Fruit fly (Drosophila melanogaster) whole organism, adult: ENCODE results near the gene CG13137.

Source experiments
- CG11617 ChIP-seq: fragments of 200-800 bp; sonication (Bioruptor generic); optimal IDR thresholded peaks from 2 replicates; lab custom pipeline; 2017; ENCODE audit warnings: mild to moderate bottlenecking, missing biosample characterization, missing genetic modification reagents, missing genetic modification characterization
- CG12768 ChIP-seq: fragments of 200-800 bp; sonication (Bioruptor generic); optimal IDR thresholded peaks from 2 replicates; lab custom pipeline; 2017; ENCODE audit warnings: missing biosample characterization, missing genetic modification characterization, mild to moderate bottlenecking, moderate library complexity, missing genetic modification reagents
- CG14711 ChIP-seq: fragments of 200-800 bp; sonication (Bioruptor generic); optimal IDR thresholded peaks from 2 replicates; lab custom pipeline; 2018; ENCODE audit warnings: missing biosample characterization, mild to moderate bottlenecking, missing genetic modification characterization, moderate library complexity
- CG1620 ChIP-seq: fragments of 200-800 bp; sonication (Bioruptor generic); optimal IDR thresholded peaks from 2 replicates; lab custom pipeline; 2016; ENCODE audit warnings: missing biosample characterization, missing genetic modification characterization
- CG33017 ChIP-seq: fragments of 200-800 bp; sonication (Bioruptor generic); optimal IDR thresholded peaks from 2 replicates; lab custom pipeline; 2018; ENCODE audit warnings: missing biosample characterization, mild to moderate bottlenecking, missing genetic modification characterization, moderate library complexity
- CG5204 ChIP-seq: fragments of 200-800 bp; sonication (Bioruptor generic); optimal IDR thresholded peaks from 2 replicates; lab custom pipeline; 2016; ENCODE audit warnings: missing biosample characterization, missing genetic modification characterization
- CG7045 ChIP-seq: fragments of 200-800 bp; sonication (Bioruptor generic); optimal IDR thresholded peaks from 2 replicates; lab custom pipeline; 2017; ENCODE audit warnings: missing biosample characterization, mild to moderate bottlenecking, missing genetic modification characterization
- CG7101 ChIP-seq: fragments of 200-800 bp; sonication (Bioruptor generic); optimal IDR thresholded peaks from 2 replicates; lab custom pipeline; 2018; ENCODE audit warnings: missing biosample characterization, mild to moderate bottlenecking, missing genetic modification characterization, moderate library complexity
- Clk ChIP-seq: fragments of 200-800 bp; sonication (Bioruptor generic); optimal IDR thresholded peaks from 2 replicates; lab custom pipeline; 2017; ENCODE audit warnings: missing biosample characterization, missing genetic modification characterization
- Crg-1 ChIP-seq: fragments of 200-800 bp; sonication (Bioruptor generic); optimal IDR thresholded peaks from 2 replicates; lab custom pipeline; 2016; ENCODE audit warnings: missing biosample characterization, missing genetic modification characterization
- Hr96 ChIP-seq: fragments of 200-800 bp; sonication (Bioruptor generic); optimal IDR thresholded peaks from 2 replicates; lab custom pipeline; 2016; ENCODE audit warnings: missing biosample characterization, missing genetic modification characterization
- Mnt ChIP-seq: fragments of 200-800 bp; sonication (Bioruptor generic); optimal IDR thresholded peaks from 2 replicates; lab custom pipeline; 2016; ENCODE audit warnings: missing biosample characterization, mild to moderate bottlenecking, missing genetic modification characterization
- bab1 ChIP-seq: fragments of 200-800 bp; sonication (Bioruptor generic); optimal IDR thresholded peaks from 3 replicates; lab custom pipeline; 2019; ENCODE audit warnings: missing biosample characterization, mild to moderate bottlenecking, missing genetic modification characterization, moderate library complexity
- cic ChIP-seq: fragments of 200-800 bp; sonication (Bioruptor generic); optimal IDR thresholded peaks from 2 replicates; lab custom pipeline; 2017; ENCODE audit warnings: missing biosample characterization, mild to moderate bottlenecking, missing genetic modification characterization, moderate library complexity
- cnc ChIP-seq, 2 experiments: fragments of >200 bp; optimal IDR thresholded peaks; 2 replicates each; lab custom pipeline; 2017
- kay ChIP-seq: fragments of 200-800 bp; sonication (Bioruptor generic); peaks from one replicate; lab custom pipeline; 2016; ENCODE audit warnings: missing biosample characterization, missing genetic modification characterization, borderline replicate concordance
- ovo ChIP-seq: fragments of 200-800 bp; sonication (Bioruptor generic); optimal IDR thresholded peaks from 2 replicates; lab custom pipeline; 2016; ENCODE audit warnings: missing biosample characterization, missing genetic modification characterization
- pad ChIP-seq: fragments of 200-800 bp; sonication (Bioruptor generic); optimal IDR thresholded peaks from 3 replicates; lab custom pipeline; 2017; ENCODE audit warnings: missing biosample characterization, missing genetic modification characterization, mild to moderate bottlenecking, moderate library complexity, missing genetic modification reagents
- tj ChIP-seq: fragments of 200-800 bp; sonication (Bioruptor generic); optimal IDR thresholded peaks from 3 replicates; lab custom pipeline; 2017; ENCODE audit warnings: missing biosample characterization, mild to moderate bottlenecking, missing genetic modification characterization, moderate library complexity
- toe ChIP-seq: fragments of 200-800 bp; sonication (Bioruptor generic); optimal IDR thresholded peaks from 2 replicates; lab custom pipeline; 2016; ENCODE audit warnings: missing biosample characterization, missing genetic modification characterization

The CG13137 gene

dm6 chr2L:10154395-10154794 is 18.1 kb upstream of the CG13137 start:
- TF ChIP-seq toe (no peak), bab1 (GFP tag; lab: Kevin White, UChicago) (no peak), CG11617 (GFP tag; lab: Kevin White, UChicago) (no peak), kay (GFP tag; lab: Kevin White, UChicago) (no peak), CG14711 (no peak), CG12768 (GFP tag; lab: Kevin White, UChicago) (no peak), Mnt (GFP tag; lab: Kevin White, UChicago) (no peak), ovo (GFP tag; lab: Kevin White, UChicago) (no peak), Crg-1 (GFP tag; lab: Kevin White, UChicago) (no peak), pad (GFP tag; lab: Kevin White, UChicago) (no peak), CG33017 (tag; lab: Kevin White, UChicago) (no peak), cic (GFP tag; lab: Kevin White, UChicago) (no peak), CG7101 (tag; lab: Kevin White, UChicago) (no peak), CG1620 (GFP tag; lab: Kevin White, UChicago) (no peak), Clk (GFP tag; lab: Kevin White, UChicago) (no peak), cnc (optimal IDR thresholded peaks at IDR 0.05; lab: Kevin White, UChicago) (no peak), Hr96 (no peak), CG7045 (GFP tag; lab: Kevin White, UChicago) (no peak), tj (no peak)

- TF ChIP-seq pad (GFP tag; lab: Kevin White, UChicago) (no peak), Hr96 (no peak), CG7101 (tag; lab: Kevin White, UChicago) (no peak), CG11617 (GFP tag; lab: Kevin White, UChicago) (no peak), kay (GFP tag; lab: Kevin White, UChicago) (no peak), Crg-1 (GFP tag; lab: Kevin White, UChicago) (no peak), cic (GFP tag; lab: Kevin White, UChicago) (no peak), CG33017 (tag; lab: Kevin White, UChicago) (no peak), cnc (optimal IDR thresholded peaks at IDR 0.05; lab: Kevin White, UChicago) (no peak), CG7045 (GFP tag; lab: Kevin White, UChicago) (no peak), Clk (GFP tag; lab: Kevin White, UChicago) (no peak), CG5204 (GFP tag; lab: Kevin White, UChicago) (no peak), CG1620 (GFP tag; lab: Kevin White, UChicago) (no peak), toe (no peak), ovo (GFP tag; lab: Kevin White, UChicago) (no peak), Mnt (GFP tag; lab: Kevin White, UChicago) (no peak), CG12768 (GFP tag; lab: Kevin White, UChicago) (no peak), tj (no peak), bab1 (GFP tag; lab: Kevin White, UChicago) (no peak), CG14711 (no peak)
Observed at dm6 chr2L:10180182-10180779, 7.8 kb downstream of the CG13137 start, which contains the start of gene CG44153. CG44153 (minus strand) TSS chr2L:10180256.

dm6 chr2L:10191396-10191795 is 18.9 kb downstream of the CG13137 start, which contains the start of gene Fum4:
Fum4 (minus strand) TSS chr2L:10191496.
- no peak for TF ChIP-seq CG5204 (GFP tag; lab: Kevin White, UChicago)
- no peak for TF ChIP-seq Mnt (GFP tag; lab: Kevin White, UChicago)
- TF ChIP-seq tj: no peak
- TF ChIP-seq ovo (GFP tag; lab: Kevin White, UChicago): no peak
- no peak for TF ChIP-seq CG11617 (GFP tag; lab: Kevin White, UChicago)
- no peak for TF ChIP-seq Hr96
- TF ChIP-seq CG14711: no peak
- TF ChIP-seq toe: no peak
- TF ChIP-seq Crg-1 (GFP tag; lab: Kevin White, UChicago): no peak
- no peak for TF ChIP-seq Clk (GFP tag; lab: Kevin White, UChicago)
- no peak for TF ChIP-seq CG7101 (tag; lab: Kevin White, UChicago)
- no peak for TF ChIP-seq CG7045 (GFP tag; lab: Kevin White, UChicago)
- no peak for TF ChIP-seq CG1620 (GFP tag; lab: Kevin White, UChicago)
- no peak for TF ChIP-seq CG33017 (tag; lab: Kevin White, UChicago)
- TF ChIP-seq bab1 (GFP tag; lab: Kevin White, UChicago): no peak
- TF ChIP-seq CG12768 (GFP tag; lab: Kevin White, UChicago): no peak

- TF ChIP-seq CG7045 (GFP tag; lab: Kevin White, UChicago): no peak
- TF ChIP-seq bab1 (GFP tag; lab: Kevin White, UChicago): no peak
- TF ChIP-seq pad (GFP tag; lab: Kevin White, UChicago): no peak
- TF ChIP-seq CG1620 (GFP tag; lab: Kevin White, UChicago): no peak
- TF ChIP-seq Crg-1 (GFP tag; lab: Kevin White, UChicago): no peak
- TF ChIP-seq CG11617 (GFP tag; lab: Kevin White, UChicago): no peak
- TF ChIP-seq kay (GFP tag; lab: Kevin White, UChicago): no peak
- no peak for TF ChIP-seq CG5204 (GFP tag; lab: Kevin White, UChicago)
- no peak for TF ChIP-seq Hr96
- TF ChIP-seq cic (GFP tag; lab: Kevin White, UChicago): no peak
- TF ChIP-seq CG12768 (GFP tag; lab: Kevin White, UChicago): no peak
- TF ChIP-seq ovo (GFP tag; lab: Kevin White, UChicago): no peak
- no peak for TF ChIP-seq CG14711
Observed at dm6 chr2L:10198911-10199310, 26.4 kb downstream of the CG13137 start, which contains the start of gene Sur. Sur (minus strand) TSS chr2L:10199117.

- no peak for TF ChIP-seq kay (GFP tag; lab: Kevin White, UChicago)
- TF ChIP-seq Mnt (GFP tag; lab: Kevin White, UChicago): peak; percentile 99
- peak; percentile 96 for TF ChIP-seq CG12768 (GFP tag; lab: Kevin White, UChicago)
- peak; percentile 93 for TF ChIP-seq CG14711
- TF ChIP-seq cic (GFP tag; lab: Kevin White, UChicago): peak; percentile 93
- TF ChIP-seq pad (GFP tag; lab: Kevin White, UChicago): peak; percentile 93
- peak; percentile 99 for TF ChIP-seq CG1620 (GFP tag; lab: Kevin White, UChicago)
- TF ChIP-seq CG7045 (GFP tag; lab: Kevin White, UChicago): peak; percentile 97
- no peak for TF ChIP-seq CG5204 (GFP tag; lab: Kevin White, UChicago)
- TF ChIP-seq CG33017 (tag; lab: Kevin White, UChicago): peak; percentile 90
- TF ChIP-seq bab1 (GFP tag; lab: Kevin White, UChicago): peak; percentile 94
- peak; percentile 94 for TF ChIP-seq Clk (GFP tag; lab: Kevin White, UChicago)
- TF ChIP-seq toe: peak; percentile 94
- TF ChIP-seq CG11617 (GFP tag; lab: Kevin White, UChicago): peak; percentile 98
- TF ChIP-seq Hr96: no peak
- peak; percentile 89 for TF ChIP-seq tj
- TF ChIP-seq ovo (GFP tag; lab: Kevin White, UChicago): peak; percentile 99
- TF ChIP-seq Crg-1 (GFP tag; lab: Kevin White, UChicago): peak; percentile 99
- peak; percentile 98 for TF ChIP-seq CG7101 (tag; lab: Kevin White, UChicago)
- TF ChIP-seq cnc (optimal IDR thresholded peaks at IDR 0.05; lab: Kevin White, UChicago): no peak
Observed at dm6 chr2L:10200847-10201246, 28.3 kb downstream of the CG13137 start, which contains the start of the genes Ripalpha and RpL7. Ripalpha (minus strand) TSS chr2L:10200974. RpL7 (plus strand) TSS chr2L:10201004.
